Worm (Caenorhabditis elegans) whole organism, mixed stage, embryonic: Measurements from ENCODE around the gene Y73F8A.27.
"Not testable (repeated sequence)": the region's sequence is repeated elsewhere in the genome, so short reads cannot be mapped to it uniquely, and the experiment has no call there.

ENCODE experiments used
- blmp-1 ChIP-seq: fragments of 150-350 bp; optimal IDR thresholded peaks from 2 replicates; lab custom pipeline; 2014; ENCODE audit warnings: missing biosample characterization, missing genetic modification characterization
- ceh-83 ChIP-seq: fragments of 200-800 bp; sonication (Bioruptor generic); optimal IDR thresholded peaks from 2 replicates; lab custom pipeline; 2018; ENCODE audit warnings: mild to moderate bottlenecking, missing genetic modification characterization, missing compliant biosample characterization
- ces-1 ChIP-seq: fragments of 150-350 bp; optimal IDR thresholded peaks from 2 replicates; lab custom pipeline; 2014; ENCODE audit warnings: missing biosample characterization, missing genetic modification reagents, missing genetic modification characterization
- cnd-1 ChIP-seq: fragments of 200-800 bp; sonication (Bioruptor generic); optimal IDR thresholded peaks from 2 replicates; lab custom pipeline; 2018; ENCODE audit warnings: mild to moderate bottlenecking, missing genetic modification characterization, missing compliant biosample characterization
- drap-1 ChIP-seq: fragments of 200-800 bp; sonication (Bioruptor generic); optimal IDR thresholded peaks from 3 replicates; lab custom pipeline; 2018; ENCODE audit warnings: mild to moderate bottlenecking, missing genetic modification characterization, missing compliant biosample characterization
- elt-3 ChIP-seq: fragments of 150-350 bp; optimal IDR thresholded peaks from 2 replicates; lab custom pipeline; 2014; ENCODE audit warnings: missing biosample characterization, missing genetic modification characterization
- flh-1 ChIP-seq: fragments of 200-800 bp; sonication (Bioruptor generic); optimal IDR thresholded peaks from 2 replicates; lab custom pipeline; 2018; ENCODE audit warnings: mild to moderate bottlenecking, missing genetic modification characterization, moderate library complexity, missing compliant biosample characterization
- ham-2 ChIP-seq: fragments of 200-800 bp; sonication (Bioruptor generic); optimal IDR thresholded peaks from 2 replicates; lab custom pipeline; 2018; ENCODE audit warnings: mild to moderate bottlenecking, missing genetic modification characterization, missing compliant biosample characterization
- hlh-1 ChIP-seq: fragments of 150-350 bp; optimal IDR thresholded peaks from 2 replicates; lab custom pipeline; 2014; ENCODE audit warnings: missing biosample characterization, missing genetic modification reagents, missing genetic modification characterization
- lin-13 ChIP-seq: fragments of 150-350 bp; optimal IDR thresholded peaks from 2 replicates; lab custom pipeline; 2014; ENCODE audit warnings: missing biosample characterization, missing genetic modification characterization
- lin-32 ChIP-seq: fragments of 200-800 bp; sonication (Bioruptor generic); optimal IDR thresholded peaks from 2 replicates; lab custom pipeline; 2018; ENCODE audit warnings: mild to moderate bottlenecking, missing genetic modification characterization, missing compliant biosample characterization
- lsy-2 ChIP-seq: fragments of 150-350 bp; optimal IDR thresholded peaks from 2 replicates; lab custom pipeline; 2014; ENCODE audit warnings: missing biosample characterization, missing genetic modification characterization
- mab-5 ChIP-seq: fragments of 150-350 bp; optimal IDR thresholded peaks from 2 replicates; lab custom pipeline; 2014; ENCODE audit warnings: missing biosample characterization, missing genetic modification characterization
- mep-1 ChIP-seq: fragments of 150-350 bp; optimal IDR thresholded peaks from 2 replicates; lab custom pipeline; 2017; ENCODE audit warnings: missing biosample characterization, missing genetic modification reagents, missing genetic modification characterization, inconsistent platforms
- nhr-2 ChIP-seq: fragments of 150-350 bp; optimal IDR thresholded peaks from 2 replicates; lab custom pipeline; 2014; ENCODE audit warnings: missing biosample characterization, missing genetic modification characterization
- nhr-76 ChIP-seq: sonication (generic microtip); optimal IDR thresholded peaks from 2 replicates; lab custom pipeline; 2017; ENCODE audit warnings: missing biosample characterization, missing genetic modification characterization
- pha-4 ChIP-seq: fragments of 150-350 bp; optimal IDR thresholded peaks from 2 replicates; lab custom pipeline; 2018; ENCODE audit warnings: missing biosample characterization, missing genetic modification reagents, missing genetic modification characterization
- sptf-1 ChIP-seq: sonication (generic microtip); optimal IDR thresholded peaks from 2 replicates; lab custom pipeline; 2017; ENCODE audit warnings: mild to moderate bottlenecking, missing genetic modification characterization, moderate library complexity, missing compliant biosample characterization
- tbx-8 ChIP-seq: fragments of 200-800 bp; sonication (Bioruptor generic); optimal IDR thresholded peaks from 2 replicates; lab custom pipeline; 2018; ENCODE audit warnings: mild to moderate bottlenecking, missing genetic modification characterization, moderate library complexity, missing compliant biosample characterization
- unc-120 ChIP-seq: sonication (generic microtip); optimal IDR thresholded peaks from 2 replicates; lab custom pipeline; 2017; ENCODE audit warnings: missing genetic modification characterization, missing compliant biosample characterization; ENCODE audit not compliant: poor library complexity, severe bottlenecking
- unc-39 ChIP-seq: fragments of 150-350 bp; optimal IDR thresholded peaks from 2 replicates; lab custom pipeline; 2014; ENCODE audit warnings: missing biosample characterization, missing genetic modification characterization
- unc-62 ChIP-seq: fragments of 150-350 bp; optimal IDR thresholded peaks from 2 replicates; lab custom pipeline; 2014; ENCODE audit warnings: missing biosample characterization, missing genetic modification reagents, missing genetic modification characterization
- zip-8 ChIP-seq: fragments of 150-350 bp; optimal IDR thresholded peaks from 2 replicates; lab custom pipeline; 2014; ENCODE audit warnings: missing biosample characterization, missing genetic modification characterization
- ztf-11 ChIP-seq: fragments of 150-350 bp; optimal IDR thresholded peaks from 2 replicates; lab custom pipeline; 2014; ENCODE audit warnings: missing biosample characterization, missing genetic modification characterization

Gene Y73F8A.27

DNA sequence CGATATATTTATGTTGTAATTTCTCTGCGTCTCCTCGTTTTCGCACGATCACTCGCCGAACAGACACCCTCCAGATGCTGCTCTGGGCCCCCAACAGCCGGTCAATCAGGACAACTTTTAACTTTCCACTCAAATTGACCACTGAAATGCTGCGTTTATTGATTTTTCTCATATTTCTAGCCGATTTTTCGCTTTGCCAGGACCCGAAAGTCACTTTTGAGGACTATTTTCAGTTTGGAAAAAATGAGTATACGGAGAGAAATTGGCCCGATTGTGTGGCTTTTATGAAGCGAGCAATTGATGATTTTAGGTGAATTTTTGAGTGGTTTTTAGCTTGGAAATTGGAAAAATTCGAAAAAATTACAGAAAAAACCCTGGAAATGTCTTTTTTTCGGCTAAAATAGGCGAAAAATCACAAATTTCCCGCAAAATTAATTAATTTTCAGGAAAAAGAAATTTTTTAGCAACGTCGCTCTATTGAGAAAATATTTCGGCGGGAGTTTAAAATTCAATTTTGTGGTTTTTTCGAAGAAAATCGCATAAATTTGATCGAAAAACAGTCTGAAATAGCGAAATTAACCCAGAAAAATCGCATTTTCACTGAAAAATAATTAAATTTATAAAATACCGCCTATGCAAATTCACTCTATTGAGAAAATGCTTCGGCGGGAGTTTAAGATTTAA is 1.1 kb downstream of the Y73F8A.27 start, which contains the start of gene Y73F8A.26:
Y73F8A.26 (plus strand) TSS at position 73 of the 684 bp plus-strand sequence.
- TF ChIP-seq blmp-1 (tag; lab: Kevin White, UChicago): no peak
- peak; percentile 29 for TF ChIP-seq nhr-2
- peak; percentile 74 for TF ChIP-seq hlh-1

DNA sequence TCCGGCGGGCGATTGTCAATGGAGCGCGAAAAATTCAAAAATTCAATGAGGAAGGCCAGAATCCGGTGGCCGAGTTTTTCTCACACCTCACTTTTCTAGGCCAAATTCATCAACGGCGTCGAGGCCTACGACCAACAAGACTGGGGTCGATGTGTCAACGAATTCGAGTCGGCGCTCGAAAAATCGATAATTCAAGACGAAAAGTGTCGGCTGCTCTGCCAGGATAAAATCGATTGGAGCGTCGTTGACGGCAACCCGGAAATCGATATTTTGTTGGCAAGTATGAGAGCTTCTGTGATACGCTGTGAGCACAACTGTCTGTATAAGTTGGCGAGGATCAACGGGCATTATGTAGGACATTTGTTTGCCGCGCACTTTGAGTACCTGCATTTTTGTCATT is 3.2 kb downstream of the Y73F8A.27 start:
- TF ChIP-seq nhr-2 (no peak), lin-13 (tag; lab: Kevin White, UChicago) (no peak), zip-8 (tag; lab: Kevin White, UChicago) (no peak)

DNA sequence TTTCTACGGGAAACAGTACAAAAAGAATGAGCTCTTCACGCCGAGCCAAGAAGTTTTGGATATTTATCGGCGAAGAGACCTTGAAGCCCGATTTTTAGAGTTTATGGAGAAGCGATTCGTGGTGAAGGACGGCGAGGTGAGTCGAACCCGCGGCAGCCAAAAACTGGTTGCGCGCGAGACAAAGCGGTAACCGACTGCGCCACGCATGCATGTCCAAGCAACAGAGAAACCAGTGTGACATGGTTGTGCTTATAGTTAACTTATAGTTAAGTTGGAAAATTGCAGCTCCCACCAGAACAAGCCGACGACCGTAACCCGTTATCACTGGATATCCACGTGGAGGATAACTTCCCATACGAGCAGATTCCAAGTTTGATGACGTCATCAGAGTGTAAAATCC is 3.8 kb downstream of the Y73F8A.27 start:
- TF ChIP-seq sptf-1 (tag; lab: Kevin White, UChicago) (peak; percentile 36), nhr-76 (no peak), zip-8 (tag; lab: Kevin White, UChicago) (peak; percentile 42), ceh-83 (GFP tag; lab: Kevin White, UChicago) (no peak)

ce11 chrIV:15497263-15497662 is 24.7 kb downstream of the Y73F8A.27 start, which contains the start of gene acr-24:
Gene acr-24, plus strand, starts transcription at chrIV:15497563.
- no peak for TF ChIP-seq lin-13 (tag; lab: Kevin White, UChicago)
- TF ChIP-seq elt-3 (tag; lab: Kevin White, UChicago): no peak
- TF ChIP-seq mep-1 (tag; lab: Kevin White, UChicago): no peak
- TF ChIP-seq unc-120 (tag; lab: Kevin White, UChicago): no peak
- no peak for TF ChIP-seq ces-1 (GFP tag; lab: Kevin White, UChicago)
- no peak for TF ChIP-seq ham-2 (GFP tag; lab: Kevin White, UChicago)
- TF ChIP-seq flh-1 (GFP tag; lab: Kevin White, UChicago): no peak
- no peak for TF ChIP-seq mab-5
- no peak for TF ChIP-seq ztf-11 (tag; lab: Kevin White, UChicago)
- no peak for TF ChIP-seq unc-39
- TF ChIP-seq tbx-8: no peak
- TF ChIP-seq unc-62: no peak
- TF ChIP-seq hlh-1: no peak
- TF ChIP-seq lsy-2 (tag; lab: Kevin White, UChicago): no peak
- no peak for TF ChIP-seq pha-4 (tag; lab: Kevin White, UChicago)
- TF ChIP-seq ceh-83 (GFP tag; lab: Kevin White, UChicago): no peak
- TF ChIP-seq lin-32 (GFP tag; lab: Kevin White, UChicago): no peak

DNA sequence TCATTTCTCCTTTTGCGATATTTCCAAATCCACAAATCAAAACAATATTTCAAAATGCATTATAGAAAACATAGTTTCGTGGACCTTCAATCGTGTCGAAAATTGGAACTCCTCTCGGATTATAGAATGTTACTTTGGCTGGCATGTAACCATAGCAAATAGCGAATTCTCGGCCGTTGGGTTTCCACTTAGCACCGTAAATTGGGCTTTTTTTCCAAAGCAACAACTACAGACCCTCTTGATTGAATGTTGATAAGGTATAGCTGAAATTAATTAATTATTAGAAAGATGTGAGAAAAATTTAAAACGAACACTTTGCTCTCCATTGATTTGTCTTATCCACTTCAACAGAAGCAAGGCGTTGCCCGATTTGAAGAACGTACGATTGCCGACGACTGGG is 48.7 kb downstream of the Y73F8A.27 start, which contains the start of gene Y73F8A.32:
Y73F8A.32 (minus strand) TSS at position 101 of the 400 bp plus-strand sequence.
- not testable (repeated sequence) for TF ChIP-seq drap-1 (GFP tag; lab: Kevin White, UChicago); unc-120 (tag; lab: Kevin White, UChicago); cnd-1
